Fruit fly (Drosophila melanogaster): Measurements from ENCODE around the gene spri.

spri gene

DNA sequence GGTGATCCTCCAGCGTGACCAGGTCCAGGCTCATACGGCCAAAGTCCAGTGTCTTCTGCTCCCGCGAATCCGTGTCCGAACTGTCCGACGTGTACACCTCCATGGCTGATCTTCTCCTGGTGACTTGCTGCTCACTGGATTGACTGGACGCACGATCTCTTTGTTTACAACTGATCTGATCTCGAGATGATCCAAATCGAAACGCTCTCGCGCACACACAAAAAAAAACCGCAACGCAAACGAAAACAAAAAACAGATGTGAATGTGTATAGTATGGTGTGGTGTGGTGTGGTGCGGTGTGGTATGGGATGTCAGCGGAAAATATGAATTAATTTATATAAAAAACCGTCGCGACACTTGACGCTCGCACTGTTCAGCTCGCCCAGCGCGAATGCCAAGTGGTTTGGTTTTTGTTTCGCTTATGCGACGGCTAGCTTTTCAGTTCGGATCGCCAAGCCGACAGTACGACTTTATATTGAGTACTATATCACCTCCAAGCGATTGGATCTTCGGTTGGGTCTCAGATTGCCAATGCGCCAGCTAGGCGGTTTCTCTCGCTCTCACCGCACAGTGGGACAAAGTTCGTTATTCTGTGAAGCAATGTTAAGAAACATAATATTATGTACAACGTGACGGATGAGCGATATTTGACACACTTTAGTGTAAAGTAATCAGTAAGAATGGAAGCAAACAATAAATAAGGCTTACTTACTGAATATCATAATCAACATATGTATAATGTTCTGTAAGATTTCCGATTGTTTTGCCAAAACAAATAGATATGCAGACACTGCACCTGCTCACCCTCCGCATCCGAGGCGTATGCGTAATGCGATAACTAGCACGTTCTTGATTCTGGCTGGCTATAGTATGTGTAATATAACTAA, 98.8 kb downstream of the spri start (continued):
- TF ChIP-seq twi (tag; optimal IDR thresholded peaks at IDR 0.05), result no peak
- TF ChIP-seq CG13775 (GFP tag; optimal IDR thresholded peaks at IDR 0.05), result peak; percentile 46
- peak; percentile 72 for TF ChIP-seq PHDP (tag; optimal IDR thresholded peaks at IDR 0.05)
- TF ChIP-seq gcm (GFP tag; optimal IDR thresholded peaks at IDR 0.05), result peak; percentile 4
- no peak for TF ChIP-seq CG7271 (tag; optimal IDR thresholded peaks at IDR 0.05)
- no peak for TF ChIP-seq CG5953 (GFP tag; IDR thresholded peaks at IDR 0.05)
- TF ChIP-seq lola (GFP tag; optimal IDR thresholded peaks at IDR 0.05), result no peak
- no peak for TF ChIP-seq Abd-B (GFP tag; optimal IDR thresholded peaks at IDR 0.05)
- TF ChIP-seq CG12236 (GFP tag; optimal IDR thresholded peaks at IDR 0.05), result no peak
- TF ChIP-seq CG8290 (GFP tag; optimal IDR thresholded peaks at IDR 0.05), result no peak
- TF ChIP-seq CG8290 (tag; optimal IDR thresholded peaks at IDR 0.05), result peak in 1 of 2 experiments; percentile 63
- no peak for TF ChIP-seq nau (GFP tag; optimal IDR thresholded peaks at IDR 0.05)
- peak; percentile 55 for TF ChIP-seq CG6689 (GFP tag; IDR thresholded peaks at IDR 0.05)
- TF ChIP-seq CG12155 (GFP tag; optimal IDR thresholded peaks at IDR 0.05), result peak; percentile 34
- TF ChIP-seq vvl (GFP tag; IDR thresholded peaks at IDR 0.05), result peak; percentile 51
- peak; percentile 82 for TF ChIP-seq CG2678 (tag; optimal IDR thresholded peaks at IDR 0.05)
- peak; percentile 8; the same call in 1 of the 4 replicates for TF ChIP-seq Gug (GFP tag; IDR thresholded peaks at IDR 0.05)
- TF ChIP-seq Mes4 (GFP tag; optimal IDR thresholded peaks at IDR 0.05), result no peak
- no peak for TF ChIP-seq sna (GFP tag; IDR thresholded peaks at IDR 0.05; ENCODE audit: partially characterized antibody)
- TF ChIP-seq H2.0 (GFP tag; IDR thresholded peaks at IDR 0.05), result peak; percentile 45; the same call in 1 of the 2 replicates
- peak; percentile 51; the same call in 1 of the 2 replicates for TF ChIP-seq E2f2 (GFP tag; IDR thresholded peaks at IDR 0.05)
- TF ChIP-seq mirr (GFP tag; optimal IDR thresholded peaks at IDR 0.05), result peak; percentile 71
- no peak for TF ChIP-seq CG3065 (GFP tag; optimal IDR thresholded peaks at IDR 0.05)
- no peak for TF ChIP-seq Atf3 (GFP tag; optimal IDR thresholded peaks at IDR 0.05)
- TF ChIP-seq Ssrp (tag; optimal IDR thresholded peaks at IDR 0.05), result peak; percentile 20
- 0 out of 2 replicates have a peak, but pooled peaks have one; percentile 14 for TF ChIP-seq inv (GFP tag; IDR thresholded peaks at IDR 0.05; ENCODE audit: partially characterized antibody)
- TF ChIP-seq CG10543 (GFP tag; optimal IDR thresholded peaks at IDR 0.05), result peak; percentile 71
- peak; percentile 60 for TF ChIP-seq CG6813 (GFP tag; optimal IDR thresholded peaks at IDR 0.05)
- TF ChIP-seq Oli (tag; optimal IDR thresholded peaks at IDR 0.05), result peak; percentile 73
- TF ChIP-seq Oaz (GFP tag; IDR thresholded peaks at IDR 0.05), result 0 out of 2 replicates have a peak, but pooled peaks have one; percentile 26
- peak; percentile 12 for TF ChIP-seq NK7.1 (GFP tag; optimal IDR thresholded peaks at IDR 0.05)
- TF ChIP-seq CG2129 (GFP tag; IDR thresholded peaks at IDR 0.05; ENCODE audit: partially characterized antibody), result no peak
- TF ChIP-seq Dll (GFP tag; IDR thresholded peaks at IDR 0.05; ENCODE audit: partially characterized antibody), result 0 out of 4 replicates have a peak, but pooled peaks have one; percentile 21
- TF ChIP-seq Aef1 (GFP tag; IDR thresholded peaks at IDR 0.05), result peak; percentile 39; the same call in 2 of the 3 replicates
- peak; percentile 85 for TF ChIP-seq lab (GFP tag; optimal IDR thresholded peaks at IDR 0.05)
- peak; percentile 70 for TF ChIP-seq Rfx (GFP tag; IDR thresholded peaks at IDR 0.05)
- peak; percentile 44; the same call in 1 of the 2 replicates for TF ChIP-seq sisA (GFP tag; IDR thresholded peaks at IDR 0.05)
- peak; percentile 6 for TF ChIP-seq CG7987 (GFP tag; optimal IDR thresholded peaks at IDR 0.05)
- peak; percentile 42 for TF ChIP-seq CG31365 (tag; optimal IDR thresholded peaks at IDR 0.05)
- TF ChIP-seq CHES-1-like (GFP tag; optimal IDR thresholded peaks at IDR 0.05), result peak; percentile 66
- peak; percentile 38; the same call in 1 of the 2 replicates for TF ChIP-seq onecut (GFP tag; IDR thresholded peaks at IDR 0.05)
- TF ChIP-seq Bdp1 (GFP tag; optimal IDR thresholded peaks at IDR 0.05), result peak; percentile 7
- TF ChIP-seq Sry-β (GFP tag; optimal IDR thresholded peaks at IDR 0.05), result no peak
- TF ChIP-seq eyg (GFP tag; optimal IDR thresholded peaks at IDR 0.05), result peak; percentile 32
- TF ChIP-seq CG10274 (GFP tag; optimal IDR thresholded peaks at IDR 0.05), result peak; percentile 49
- peak; percentile 52 for TF ChIP-seq nmo (GFP tag; optimal IDR thresholded peaks at IDR 0.05)
- TF ChIP-seq CG11696 (GFP tag; IDR thresholded peaks at IDR 0.05), result no peak

Data from whole organism, embryonic.